Fruit fly (Drosophila melanogaster): Measurements from ENCODE around the gene Cyp4e3.
A peak's percentile ranks its signal among the peaks of the same experiment; 100 is the strongest.

The Cyp4e3 gene

DNA sequence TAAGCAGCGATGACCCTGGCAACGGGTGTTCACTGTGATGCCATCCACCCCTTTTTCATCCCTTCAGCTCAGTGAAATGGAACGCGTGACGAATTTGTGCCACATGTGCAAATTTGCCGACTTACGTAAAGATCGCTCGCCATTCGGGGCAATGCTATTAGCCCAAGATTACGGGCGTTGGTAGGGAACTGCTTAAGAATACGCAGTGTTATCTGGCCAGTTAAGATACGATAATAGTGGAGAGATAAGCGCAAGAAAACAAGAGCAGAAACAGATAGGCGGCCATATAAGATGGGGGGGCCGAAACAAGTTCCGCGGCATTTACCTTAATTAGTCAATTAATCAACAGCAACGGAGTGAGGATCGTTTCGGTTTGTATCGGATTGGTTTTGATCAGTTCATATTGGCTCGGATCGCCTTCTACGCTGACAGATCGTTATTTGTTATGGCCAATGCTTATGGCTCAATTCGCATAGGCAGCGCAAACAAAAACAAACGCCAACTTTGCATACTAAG, 36.1 kb upstream of the Cyp4e3 start (continued):
- no peak for TF ChIP-seq ATbp (GFP tag; optimal IDR thresholded peaks at IDR 0.05)
- peak; percentile 78; the same call in 1 of the 4 replicates for TF ChIP-seq chinmo (GFP tag; IDR thresholded peaks at IDR 0.05; ENCODE audit: partially characterized antibody)
- no peak for TF ChIP-seq CTCF (GFP tag; optimal IDR thresholded peaks at IDR 0.05)
- TF ChIP-seq CG6813 (GFP tag; optimal IDR thresholded peaks at IDR 0.05) = no peak
- TF ChIP-seq oc (tag; optimal IDR thresholded peaks at IDR 0.05) = no peak
- no peak for TF ChIP-seq Sry-β (GFP tag; optimal IDR thresholded peaks at IDR 0.05)
- TF ChIP-seq CG3995 (GFP tag; optimal IDR thresholded peaks at IDR 0.05) = no peak
- TF ChIP-seq Side (GFP tag; optimal IDR thresholded peaks at IDR 0.05) = no peak
- no peak for TF ChIP-seq gem (tag; optimal IDR thresholded peaks at IDR 0.05)
- TF ChIP-seq Atf6 (GFP tag; IDR thresholded peaks at IDR 0.05) = no peak
- no peak for TF ChIP-seq CG4854 (GFP tag; optimal IDR thresholded peaks at IDR 0.05)
- no peak for TF ChIP-seq Hsf (GFP tag; optimal IDR thresholded peaks at IDR 0.05)
- TF ChIP-seq Fer3 (tag; optimal IDR thresholded peaks at IDR 0.05) = no peak
- no peak for TF ChIP-seq Mrtf (GFP tag; IDR thresholded peaks at IDR 0.05)
- no peak for TF ChIP-seq ind (GFP tag; optimal IDR thresholded peaks at IDR 0.05)
- TF ChIP-seq Taf1 (GFP tag; IDR thresholded peaks at IDR 0.05) = no peak
- no peak for TF ChIP-seq vvl (GFP tag; IDR thresholded peaks at IDR 0.05)
- no peak for TF ChIP-seq CG12219 (GFP tag; optimal IDR thresholded peaks at IDR 0.05)
- no peak for TF ChIP-seq CHES-1-like (GFP tag; optimal IDR thresholded peaks at IDR 0.05)
- no peak for TF ChIP-seq CG8281 (tag; optimal IDR thresholded peaks at IDR 0.05)
- peak; percentile 10 for TF ChIP-seq Meics (GFP tag; optimal IDR thresholded peaks at IDR 0.05)
- TF ChIP-seq CG10959 (GFP tag; IDR thresholded peaks at IDR 0.05) = no peak
- no peak for TF ChIP-seq CG7556 (GFP tag; optimal IDR thresholded peaks at IDR 0.05)
- TF ChIP-seq CG1602 (GFP tag; optimal IDR thresholded peaks at IDR 0.05) = no peak
- TF ChIP-seq CG16813 (GFP tag; IDR thresholded peaks at IDR 0.05; ENCODE audit: partially characterized antibody) = no peak
- TF ChIP-seq CG15514 (GFP tag; optimal IDR thresholded peaks at IDR 0.05) = peak; percentile 24
- TF ChIP-seq zf30C (GFP tag; optimal IDR thresholded peaks at IDR 0.05) = no peak
- TF ChIP-seq otp (GFP tag; IDR thresholded peaks at IDR 0.05) = no peak
- no peak for TF ChIP-seq dm (GFP tag; optimal IDR thresholded peaks at IDR 0.05)
- TF ChIP-seq Hr51 (GFP tag; optimal IDR thresholded peaks at IDR 0.05) = no peak
- TF ChIP-seq CG15011 (GFP tag; optimal IDR thresholded peaks at IDR 0.05) = no peak
- no peak for TF ChIP-seq tup (GFP tag; optimal IDR thresholded peaks at IDR 0.05)
- no peak for TF ChIP-seq Hr39 (optimal IDR thresholded peaks at IDR 0.05)
- TF ChIP-seq mam (GFP tag; optimal IDR thresholded peaks at IDR 0.05) = no peak
- TF ChIP-seq Rx (GFP tag; IDR thresholded peaks at IDR 0.05) = no peak
- TF ChIP-seq fd64A (GFP tag; optimal IDR thresholded peaks at IDR 0.05) = no peak
- TF ChIP-seq gsb-n (tag; optimal IDR thresholded peaks at IDR 0.05) = peak; percentile 17
- no peak for TF ChIP-seq wor (GFP tag; IDR thresholded peaks at IDR 0.05)
- no peak for TF ChIP-seq Adf1 (GFP tag; IDR thresholded peaks at IDR 0.05)
- TF ChIP-seq CG17385 (GFP tag; optimal IDR thresholded peaks at IDR 0.05) = no peak
- TF ChIP-seq Dll (GFP tag; IDR thresholded peaks at IDR 0.05; ENCODE audit: partially characterized antibody) = no peak
- TF ChIP-seq nau (GFP tag; optimal IDR thresholded peaks at IDR 0.05) = no peak
- TF ChIP-seq exex (tag; optimal IDR thresholded peaks at IDR 0.05) = peak; percentile 94
- no peak for TF ChIP-seq Drgx (GFP tag; IDR thresholded peaks at IDR 0.05)
- no peak for TF ChIP-seq MESR4 (GFP tag; optimal IDR thresholded peaks at IDR 0.05)
- TF ChIP-seq Nf-YB (GFP tag; optimal IDR thresholded peaks at IDR 0.05) = peak; percentile 2
- peak; percentile 14 for TF ChIP-seq caup (GFP tag; optimal IDR thresholded peaks at IDR 0.05; ENCODE audit: severe bottlenecking)
- no peak for TF ChIP-seq E2f2 (GFP tag; IDR thresholded peaks at IDR 0.05)
- no peak for TF ChIP-seq CG6175 (GFP tag; IDR thresholded peaks at IDR 0.05)
- TF ChIP-seq ken (GFP tag; IDR thresholded peaks at IDR 0.05) = no peak
- no peak for TF ChIP-seq disco-r (GFP tag; optimal IDR thresholded peaks at IDR 0.05)

Data from whole organism, embryonic.